Fruit fly (Drosophila melanogaster): ENCODE measurements around the gene Glut4EF.

Gene Glut4EF

dm6 chr3R:9884461-9885185 lies 10.1 kb downstream of the Glut4EF start (continued):
- TF ChIP-seq CG8119 (GFP tag; IDR thresholded peaks at IDR 0.05): no peak
- TF ChIP-seq CG4318 (GFP tag; optimal IDR thresholded peaks at IDR 0.05): no peak
- peak; percentile 39 for TF ChIP-seq Ets21C (GFP tag; optimal IDR thresholded peaks at IDR 0.05)
- peak; percentile 14 for TF ChIP-seq spab (GFP tag; optimal IDR thresholded peaks at IDR 0.05)
- TF ChIP-seq CG11762 (GFP tag; optimal IDR thresholded peaks at IDR 0.05; ENCODE audit: insufficient read depth): no peak
- TF ChIP-seq Ets96B (tag; optimal IDR thresholded peaks at IDR 0.05): no peak
- TF ChIP-seq Met (GFP tag; optimal IDR thresholded peaks at IDR 0.05): peak; percentile 70
- no peak for TF ChIP-seq Hr4 (GFP tag; optimal IDR thresholded peaks at IDR 0.05)
- TF ChIP-seq CG6808 (GFP tag; optimal IDR thresholded peaks at IDR 0.05): no peak
- no peak for TF ChIP-seq fd59A (GFP tag; optimal IDR thresholded peaks at IDR 0.05)
- TF ChIP-seq CG10669 (GFP tag; optimal IDR thresholded peaks at IDR 0.05): peak; percentile 31
- peak; percentile 33 for TF ChIP-seq CG8632 (GFP tag; optimal IDR thresholded peaks at IDR 0.05)
- TF ChIP-seq cyc (GFP tag; optimal IDR thresholded peaks at IDR 0.05): peak; percentile 74
- TF ChIP-seq Sox15 (GFP tag; optimal IDR thresholded peaks at IDR 0.05): peak; percentile 27
- peak; percentile 31 for TF ChIP-seq net (GFP tag; optimal IDR thresholded peaks at IDR 0.05)
- peak; percentile 61 for TF ChIP-seq Eip75B (GFP tag; optimal IDR thresholded peaks at IDR 0.05)
- peak; percentile 51 for TF ChIP-seq CG11902 (GFP tag; optimal IDR thresholded peaks at IDR 0.05)
- no peak for TF ChIP-seq CG1621 (tag; optimal IDR thresholded peaks at IDR 0.05)
- TF ChIP-seq CG34406 (GFP tag; optimal IDR thresholded peaks at IDR 0.05): peak; percentile 39
- peak; percentile 20 for TF ChIP-seq CG32006 (GFP tag; optimal IDR thresholded peaks at IDR 0.05)
- TF ChIP-seq Eip93F (GFP tag; optimal IDR thresholded peaks at IDR 0.05): peak; percentile 65
- TF ChIP-seq Gug (GFP tag; IDR thresholded peaks at IDR 0.05): no peak
- TF ChIP-seq topi (GFP tag; optimal IDR thresholded peaks at IDR 0.05): peak; percentile 53
- peak; percentile 43 for TF ChIP-seq achi (GFP tag; optimal IDR thresholded peaks at IDR 0.05)
- TF ChIP-seq lz (GFP tag; optimal IDR thresholded peaks at IDR 0.05): peak; percentile 53

- peak; percentile 92 for TF ChIP-seq vri (GFP tag; optimal IDR thresholded peaks at IDR 0.05)
- TF ChIP-seq Eip93F (GFP tag; optimal IDR thresholded peaks at IDR 0.05): no peak
- TF ChIP-seq svp (GFP tag): peak; percentile 72
These were observed 11.2 kb downstream of the Glut4EF start for dm6 chr3R:9885464-9886340.

- TF ChIP-seq Sox14 (GFP tag; optimal IDR thresholded peaks at IDR 0.05) (no peak), Eip78C (GFP tag) (peak; percentile 48), Met (GFP tag; optimal IDR thresholded peaks at IDR 0.05) (peak; percentile 44), CG6163 (GFP tag; IDR thresholded peaks at IDR 0.05) (no peak; the same call in 2 of the 3 replicates), CG6854 (GFP tag; optimal IDR thresholded peaks at IDR 0.05) (peak; percentile 30), CG8319 (GFP tag; optimal IDR thresholded peaks at IDR 0.05) (no peak)
These were observed 12.0 kb downstream of the Glut4EF start for dm6 chr3R:9886341-9886959.

dm6 chr3R:9888668-9889302 lies 14.3 kb downstream of the Glut4EF start:
- TF ChIP-seq Met (GFP tag; optimal IDR thresholded peaks at IDR 0.05) (no peak), Ets21C (GFP tag; optimal IDR thresholded peaks at IDR 0.05) (no peak), fd59A (GFP tag; optimal IDR thresholded peaks at IDR 0.05) (no peak), dac (GFP tag; optimal IDR thresholded peaks at IDR 0.05) (no peak), CG11294 (GFP tag; IDR thresholded peaks at IDR 0.05) (peak; percentile 37; the same call in 1 of the 2 replicates), eg (GFP tag; IDR thresholded peaks at IDR 0.05) (peak; percentile 46; the same call in 1 of the 3 replicates), Sox14 (GFP tag; optimal IDR thresholded peaks at IDR 0.05) (no peak), CG16779 (tag; optimal IDR thresholded peaks at IDR 0.05) (no peak), lz (GFP tag; optimal IDR thresholded peaks at IDR 0.05) (no peak), net (GFP tag; optimal IDR thresholded peaks at IDR 0.05) (no peak), vri (GFP tag; optimal IDR thresholded peaks at IDR 0.05) (no peak), CG15336 (GFP tag; IDR thresholded peaks at IDR 0.05) (peak; percentile 73), Hr39 (GFP tag; optimal IDR thresholded peaks at IDR 0.05) (peak; percentile 18), CG6792 (GFP tag; optimal IDR thresholded peaks at IDR 0.05) (peak; percentile 3), CG4318 (GFP tag; optimal IDR thresholded peaks at IDR 0.05) (peak; percentile 57), CG11762 (GFP tag; optimal IDR thresholded peaks at IDR 0.05; ENCODE audit: insufficient read depth) (no peak), CG8319 (GFP tag; optimal IDR thresholded peaks at IDR 0.05) (no peak), salr (GFP tag; optimal IDR thresholded peaks at IDR 0.05) (no peak), CG6854 (GFP tag; optimal IDR thresholded peaks at IDR 0.05) (no peak), Hr38 (GFP tag; optimal IDR thresholded peaks at IDR 0.05) (no peak)

Measured in whole organism, prepupa.